Fruit fly (Drosophila melanogaster) whole organism, embryonic: ENCODE measurements around the gene CG13258.

Experiments used
- CG10462 ChIP-seq: fragments of 200-800 bp; sonication (Bioruptor generic); optimal IDR thresholded peaks from 2 replicates; lab custom pipeline; 2016; ENCODE audit warnings: missing biosample characterization, missing genetic modification characterization
- CG11085 ChIP-seq: fragments of 200-800 bp; sonication (Bioruptor generic); IDR thresholded peaks from 2 replicates; pipeline ENCODE4 v1.3.6; 2022; ENCODE audit warnings: missing biosample characterization, missing genetic modification characterization
- CG12391 ChIP-seq: fragments of 200-800 bp; sonication (Bioruptor generic); optimal IDR thresholded peaks from 3 replicates; lab custom pipeline; 2018; ENCODE audit warnings: missing biosample characterization, mild to moderate bottlenecking, missing genetic modification characterization, moderate library complexity
- CG2116 ChIP-seq: fragments of 200-800 bp; sonication (Bioruptor generic); optimal IDR thresholded peaks from 3 replicates; lab custom pipeline; 2018; ENCODE audit warnings: missing biosample characterization, mild to moderate bottlenecking, missing genetic modification characterization
- CG2712 ChIP-seq: fragments of 200-800 bp; optimal IDR thresholded peaks from 3 replicates; lab custom pipeline; 2019; ENCODE audit warnings: missing biosample characterization, mild to moderate bottlenecking, missing genetic modification characterization, moderate library complexity
- CG30403 ChIP-seq: fragments of 200-800 bp; sonication (Bioruptor generic); optimal IDR thresholded peaks from 3 replicates; lab custom pipeline; 2016; ENCODE audit warnings: missing biosample characterization, missing genetic modification characterization
- CG3281 ChIP-seq: fragments of 200-800 bp; sonication (Bioruptor generic); optimal IDR thresholded peaks from 3 replicates; lab custom pipeline; 2017; ENCODE audit warnings: missing biosample characterization, mild to moderate bottlenecking, missing genetic modification characterization
- CG33213 ChIP-seq: fragments of 200-800 bp; sonication (Bioruptor generic); optimal IDR thresholded peaks from 3 replicates; lab custom pipeline; 2016; ENCODE audit warnings: missing biosample characterization, missing genetic modification characterization
- CG3407 ChIP-seq: fragments of 200-800 bp; sonication (Bioruptor generic); optimal IDR thresholded peaks from 2 replicates; lab custom pipeline; 2018; ENCODE audit warnings: missing biosample characterization, mild to moderate bottlenecking, missing genetic modification characterization
- CG7745 ChIP-seq: fragments of 200-800 bp; sonication (Bioruptor generic); optimal IDR thresholded peaks from 2 replicates; lab custom pipeline; 2018; ENCODE audit warnings: missing biosample characterization, mild to moderate bottlenecking, missing genetic modification characterization, moderate library complexity
- CG7839 ChIP-seq: fragments of 200-800 bp; sonication (Bioruptor generic); optimal IDR thresholded peaks from 3 replicates; lab custom pipeline; 2018; ENCODE audit warnings: missing biosample characterization, mild to moderate bottlenecking, missing genetic modification characterization, moderate library complexity
- CG8765 ChIP-seq: fragments of 200-800 bp; sonication (Bioruptor generic); IDR thresholded peaks from 2 replicates; pipeline ENCODE4 v1.3.6; 2022; ENCODE audit warnings: missing biosample characterization, missing genetic modification characterization
- CG9797 ChIP-seq: fragments of 200-800 bp; sonication (Bioruptor generic); optimal IDR thresholded peaks from 3 replicates; lab custom pipeline; 2018; ENCODE audit warnings: missing biosample characterization, mild to moderate bottlenecking, missing genetic modification characterization
- CTCF ChIP-seq: fragments of 200-800 bp; sonication (Bioruptor generic); optimal IDR thresholded peaks from 2 replicates; lab custom pipeline; 2017; ENCODE audit warnings: missing biosample characterization, mild to moderate bottlenecking, missing genetic modification characterization, moderate library complexity
- Doc3 ChIP-seq: fragments of 200-800 bp; sonication (Bioruptor generic); IDR thresholded peaks from 3 replicates; pipeline ENCODE4 v1.3.6; 2022; ENCODE audit warnings: missing biosample characterization, missing genetic modification characterization; ENCODE audit not compliant: partially characterized antibody
- Dp ChIP-seq: fragments of 200-800 bp; sonication (Bioruptor generic); optimal IDR thresholded peaks from 2 replicates; lab custom pipeline; 2018; ENCODE audit warnings: missing biosample characterization, mild to moderate bottlenecking, missing genetic modification characterization, moderate library complexity
- E2f2 ChIP-seq: fragments of 200-800 bp; sonication (Bioruptor generic); IDR thresholded peaks from 2 replicates; pipeline ENCODE4 v1.3.6; 2022; ENCODE audit warnings: missing biosample characterization, missing genetic modification characterization
- GATAe ChIP-seq: fragments of 200-800 bp; sonication (Bioruptor generic); conservative IDR thresholded peaks from 2 replicates; pipeline ENCODE4 v1.3.6; 2022; ENCODE audit warnings: missing biosample characterization, missing genetic modification characterization
- HmgZ ChIP-seq: fragments of 200-800 bp; sonication (Bioruptor generic); optimal IDR thresholded peaks from 2 replicates; lab custom pipeline; 2018; ENCODE audit warnings: missing biosample characterization, mild to moderate bottlenecking, missing genetic modification characterization
- Hr51 ChIP-seq, 2 experiments: fragments of 200-800 bp; sonication (Bioruptor generic); optimal IDR thresholded peaks; 2 replicates in 1 of 2; 3 replicates in 1 of 2; lab custom pipeline; 2016 to 2018; ENCODE audit warnings: missing biosample characterization in 2 of 2, missing genetic modification characterization in 2 of 2, mild to moderate bottlenecking in 1 of 2, moderate library complexity in 1 of 2
- Hr78 ChIP-seq, 2 experiments: fragments of 200-800 bp in 1 of 2; fragments of >200 bp in 1 of 2; sonication (Bioruptor generic) in 1 of 2; optimal IDR thresholded peaks; 2 replicates each; lab custom pipeline; 2017 to 2019; ENCODE audit warnings: missing biosample characterization in 2 of 2, missing genetic modification characterization in 2 of 2, mild to moderate bottlenecking in 1 of 2, moderate library complexity in 1 of 2
- NFAT ChIP-seq: fragments of 200-800 bp; sonication (Bioruptor generic); IDR thresholded peaks from 2 replicates; pipeline ENCODE4 v1.3.6; 2022; ENCODE audit warnings: missing biosample characterization, missing genetic modification characterization
- NK7.1 ChIP-seq: fragments of 200-800 bp; sonication (Bioruptor generic); optimal IDR thresholded peaks from 3 replicates; lab custom pipeline; 2016; ENCODE audit warnings: missing biosample characterization, missing genetic modification characterization
- Xbp1 ChIP-seq: fragments of 200-800 bp; sonication (Bioruptor generic); optimal IDR thresholded peaks from 3 replicates; lab custom pipeline; 2016; ENCODE audit warnings: missing biosample characterization, mild to moderate bottlenecking, missing genetic modification characterization
- cato ChIP-seq: fragments of 200-800 bp; sonication (Bioruptor generic); optimal IDR thresholded peaks from 2 replicates; lab custom pipeline; 2016; ENCODE audit warnings: missing biosample characterization, missing genetic modification characterization, borderline replicate concordance
- crol ChIP-seq: fragments of 200-800 bp; sonication (Bioruptor generic); IDR thresholded peaks from 2 replicates; pipeline ENCODE4 v1.3.6; 2022; ENCODE audit warnings: missing biosample characterization, missing genetic modification characterization
- dimm ChIP-seq: fragments of 200-800 bp; sonication (Bioruptor generic); IDR thresholded peaks from 2 replicates; pipeline ENCODE4 v1.3.6; 2022; ENCODE audit warnings: missing biosample characterization, missing genetic modification characterization
- ewg ChIP-seq: fragments of 200-800 bp; sonication (Bioruptor generic); optimal IDR thresholded peaks from 3 replicates; lab custom pipeline; 2017; ENCODE audit warnings: mild to moderate bottlenecking, missing biosample characterization, missing genetic modification reagents, missing genetic modification characterization
- gem ChIP-seq: fragments of 200-800 bp; sonication (Bioruptor generic); optimal IDR thresholded peaks from 2 replicates; lab custom pipeline; 2019; ENCODE audit warnings: missing biosample characterization, mild to moderate bottlenecking, missing genetic modification characterization, moderate library complexity
- gfzf ChIP-seq: fragments of 200-800 bp; sonication (Bioruptor generic); optimal IDR thresholded peaks from 2 replicates; lab custom pipeline; 2016; ENCODE audit warnings: missing biosample characterization, mild to moderate bottlenecking, missing genetic modification characterization, moderate library complexity
- grau ChIP-seq: fragments of 200-800 bp; optimal IDR thresholded peaks from 3 replicates; lab custom pipeline; 2019; ENCODE audit warnings: missing biosample characterization, mild to moderate bottlenecking, missing genetic modification characterization, moderate library complexity
- gsb-n ChIP-seq: fragments of 200-800 bp; sonication (Bioruptor generic); optimal IDR thresholded peaks from 3 replicates; lab custom pipeline; 2018; ENCODE audit warnings: missing biosample characterization, mild to moderate bottlenecking, missing genetic modification characterization
- kni ChIP-seq: fragments of 200-800 bp; sonication (Bioruptor generic); optimal IDR thresholded peaks from 3 replicates; lab custom pipeline; 2017; ENCODE audit warnings: mild to moderate bottlenecking, missing biosample characterization, missing genetic modification reagents, missing genetic modification characterization
- p53 ChIP-seq: fragments of 200-800 bp; sonication (Bioruptor generic); optimal IDR thresholded peaks from 2 replicates; lab custom pipeline; 2016; ENCODE audit warnings: missing biosample characterization, missing genetic modification characterization
- pfk ChIP-seq: fragments of 200-800 bp; sonication (Bioruptor generic); optimal IDR thresholded peaks from 2 replicates; lab custom pipeline; 2018; ENCODE audit warnings: missing biosample characterization, mild to moderate bottlenecking, missing genetic modification characterization, moderate library complexity
- pita ChIP-seq: fragments of 200-800 bp; sonication (Bioruptor generic); optimal IDR thresholded peaks from 2 replicates; lab custom pipeline; 2017; ENCODE audit warnings: missing biosample characterization, mild to moderate bottlenecking, missing genetic modification characterization
- pros ChIP-seq: fragments of 200-800 bp; sonication (Bioruptor generic); optimal IDR thresholded peaks from 3 replicates; lab custom pipeline; 2019; ENCODE audit warnings: missing biosample characterization, mild to moderate bottlenecking, missing genetic modification characterization, moderate library complexity
- sc ChIP-seq, 3 experiments: fragments of >200 bp in 2 of 3; fragments of 200-800 bp in 1 of 3; sonication (Bioruptor generic) in 1 of 3; optimal IDR thresholded peaks; 2 replicates in 2 of 3; 3 replicates in 1 of 3; lab custom pipeline; 2017; ENCODE audit warnings: mild to moderate bottlenecking in 1 of 3, missing biosample characterization in 1 of 3, missing genetic modification characterization in 1 of 3, missing genetic modification reagents in 1 of 3
- tap ChIP-seq: fragments of 200-800 bp; optimal IDR thresholded peaks from 3 replicates; lab custom pipeline; 2019; ENCODE audit warnings: missing biosample characterization, mild to moderate bottlenecking, missing genetic modification characterization, moderate library complexity
- trem ChIP-seq: fragments of 200-800 bp; optimal IDR thresholded peaks from 3 replicates; lab custom pipeline; 2019; ENCODE audit warnings: missing biosample characterization, mild to moderate bottlenecking, missing genetic modification characterization, moderate library complexity
- zf30C ChIP-seq: fragments of 200-800 bp; sonication (Bioruptor generic); optimal IDR thresholded peaks from 3 replicates; lab custom pipeline; 2018; ENCODE audit warnings: missing biosample characterization, mild to moderate bottlenecking, missing genetic modification characterization

Gene CG13258

DNA sequence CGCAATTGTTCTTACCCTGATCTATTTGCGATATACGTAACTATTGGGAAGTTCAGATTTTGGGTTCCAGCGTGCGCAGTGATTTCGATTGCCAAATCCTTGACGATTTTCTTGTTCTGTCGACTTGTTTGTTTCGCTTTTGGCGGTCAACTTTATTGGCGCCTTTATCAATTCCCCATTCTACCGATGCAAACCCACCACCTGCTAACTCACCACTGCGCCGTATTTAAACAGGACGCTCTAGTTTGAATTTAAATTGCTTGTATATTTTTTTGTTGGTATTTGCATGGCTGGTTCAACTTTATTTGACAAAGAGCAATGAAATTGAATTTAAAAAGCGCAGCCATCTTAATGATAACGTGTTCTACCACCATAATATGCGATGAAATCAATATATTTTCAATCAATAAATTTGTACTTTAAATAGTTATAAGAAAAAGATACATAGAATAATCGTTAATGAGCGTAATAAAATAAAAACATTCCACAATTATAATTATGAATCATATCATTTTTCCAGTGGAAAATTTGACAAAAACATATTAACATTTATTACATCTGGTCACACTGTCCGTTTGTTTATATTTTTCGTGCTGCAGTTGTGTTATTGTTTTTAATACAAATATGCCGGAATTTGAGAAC is 31.1 kb downstream of the CG13258 start, which contains the start of the genes twe and CG4935 (continued):
- no peak for TF ChIP-seq CG7745 (tag; lab: Kevin White, UChicago)
- TF ChIP-seq Doc3 (GFP tag; lab: Robert Waterston, UW): no peak
- TF ChIP-seq tap (tag; lab: Kevin White, UChicago): no peak
- TF ChIP-seq CG2116 (GFP tag; lab: Kevin White, UChicago): peak; percentile 2
- peak; percentile 14 for TF ChIP-seq grau (tag; lab: Kevin White, UChicago)
- no peak for TF ChIP-seq sc (optimal IDR thresholded peaks at IDR 0.05; lab: Kevin White, UChicago)
- TF ChIP-seq sc (GFP tag; optimal IDR thresholded peaks at IDR 0.05; lab: Kevin White, UChicago): no peak
- no peak for TF ChIP-seq pros (GFP tag; lab: Kevin White, UChicago)
- TF ChIP-seq pita: no peak
- TF ChIP-seq CG9797 (GFP tag; lab: Kevin White, UChicago): peak; percentile 19
- no peak for TF ChIP-seq CG10462
- no peak for TF ChIP-seq kni (GFP tag; lab: Kevin White, UChicago)
- TF ChIP-seq trem (tag; lab: Kevin White, UChicago): peak; percentile 31
- peak; percentile 37 for TF ChIP-seq CTCF (GFP tag; lab: Kevin White, UChicago)
- no peak for TF ChIP-seq CG33213 (GFP tag; lab: Kevin White, UChicago)
- TF ChIP-seq gsb-n (tag; lab: Kevin White, UChicago): no peak
- TF ChIP-seq gem: no peak
- TF ChIP-seq crol (GFP tag; lab: Robert Waterston, UW): no peak
- TF ChIP-seq gfzf: peak; percentile 55
- TF ChIP-seq Hr51 (GFP tag; optimal IDR thresholded peaks at IDR 0.05; lab: Kevin White, UChicago): no peak
- TF ChIP-seq Hr78 (GFP tag; optimal IDR thresholded peaks at IDR 0.05; lab: Kevin White, UChicago): no peak
- TF ChIP-seq Xbp1: peak; percentile 48
- TF ChIP-seq CG12391 (tag; lab: Kevin White, UChicago): peak; percentile 18
- no peak for TF ChIP-seq CG3407 (GFP tag; lab: Kevin White, UChicago)
- TF ChIP-seq GATAe (GFP tag; lab: Robert Waterston, UW): no peak
- TF ChIP-seq CG2712 (tag; lab: Kevin White, UChicago): peak; percentile 1
- peak; percentile 77 for TF ChIP-seq E2f2 (GFP tag; lab: Robert Waterston, UW)
- no peak for TF ChIP-seq dimm
- peak; percentile 16 for TF ChIP-seq CG30403 (GFP tag; lab: Kevin White, UChicago)
- no peak for TF ChIP-seq pfk (GFP tag; lab: Kevin White, UChicago)
- no peak for TF ChIP-seq CG7839 (tag; lab: Kevin White, UChicago)
- peak; percentile 20 for TF ChIP-seq zf30C (GFP tag; lab: Kevin White, UChicago)
- no peak for TF ChIP-seq cato (GFP tag; lab: Kevin White, UChicago)
- no peak for TF ChIP-seq p53 (GFP tag; lab: Kevin White, UChicago)
- TF ChIP-seq NFAT (GFP tag; lab: Robert Waterston, UW): no peak
- no peak for TF ChIP-seq CG8765 (GFP tag; lab: Robert Waterston, UW)
- TF ChIP-seq NK7.1: no peak
- peak; percentile 1 for TF ChIP-seq HmgZ (tag; lab: Kevin White, UChicago)
- peak; percentile 70 for TF ChIP-seq Dp
- peak; percentile 22 for TF ChIP-seq ewg (GFP tag; lab: Kevin White, UChicago)
- TF ChIP-seq CG3281 (GFP tag; lab: Kevin White, UChicago): no peak
- no peak for TF ChIP-seq CG11085 (GFP tag; lab: Robert Waterston, UW)
